Fruit fly (Drosophila melanogaster): ENCODE data around the gene CG7872.

Gene CG7872

DNA sequence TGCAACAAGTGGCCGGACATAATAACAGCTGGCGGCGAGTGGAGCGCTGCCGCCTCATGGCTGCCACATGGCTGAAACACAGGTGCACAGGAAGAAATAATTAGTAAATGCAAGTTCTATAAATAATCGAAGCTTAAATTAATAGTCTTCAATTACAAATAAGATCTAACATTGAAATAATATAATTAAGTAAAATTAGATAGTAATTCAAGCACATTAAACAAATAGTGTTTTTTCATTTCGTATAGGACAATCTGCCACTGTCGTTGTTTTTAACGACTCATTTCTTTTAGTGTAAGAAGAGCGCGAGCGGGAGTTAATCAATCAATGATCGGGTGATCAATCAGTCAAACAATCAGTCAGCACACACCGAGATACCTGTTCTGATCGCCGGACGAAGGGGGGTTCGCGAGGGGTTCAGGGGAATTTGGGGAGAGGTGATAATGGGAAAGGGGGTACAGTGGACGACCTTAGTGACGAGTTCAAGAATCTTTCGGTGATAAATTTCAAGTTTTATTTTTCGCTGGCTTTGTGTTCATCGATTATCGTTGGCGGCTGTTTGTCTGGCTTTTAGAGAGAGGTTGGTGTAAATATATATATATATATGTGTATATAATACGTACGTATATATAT is 38.0 kb upstream of the CG7872 start:
- peak; percentile 37; the same call in 1 of the 2 replicates for TF ChIP-seq CG31441 (GFP tag; IDR thresholded peaks at IDR 0.05)
- no peak for TF ChIP-seq gt (GFP tag; IDR thresholded peaks at IDR 0.05)
- TF ChIP-seq BtbVII (GFP tag; optimal IDR thresholded peaks at IDR 0.05) = no peak
- peak; percentile 24 for TF ChIP-seq nmo (GFP tag; optimal IDR thresholded peaks at IDR 0.05)
- peak; percentile 21 for TF ChIP-seq CG11504 (tag; optimal IDR thresholded peaks at IDR 0.05)
- peak; percentile 29 for TF ChIP-seq gem (tag; optimal IDR thresholded peaks at IDR 0.05)
- peak; percentile 21 for TF ChIP-seq grn (GFP tag; optimal IDR thresholded peaks at IDR 0.05)
- peak; percentile 11 for TF ChIP-seq phol (tag; optimal IDR thresholded peaks at IDR 0.05)
- peak; percentile 49 for TF ChIP-seq twi (tag; optimal IDR thresholded peaks at IDR 0.05)
- no peak for TF ChIP-seq insv (GFP tag; optimal IDR thresholded peaks at IDR 0.05)
- no peak for TF ChIP-seq CG11398 (GFP tag; optimal IDR thresholded peaks at IDR 0.05)
- peak in 1 of 3 experiments; percentile 7 for TF ChIP-seq lola (GFP tag; optimal IDR thresholded peaks at IDR 0.05)
- TF ChIP-seq crol (GFP tag; IDR thresholded peaks at IDR 0.05) = peak; percentile 76
- TF ChIP-seq CG2712 (tag; optimal IDR thresholded peaks at IDR 0.05) = peak; percentile 13
- TF ChIP-seq bsh (GFP tag; optimal IDR thresholded peaks at IDR 0.05) = peak in 1 of 2 experiments; percentile 33
- TF ChIP-seq CG8281 (tag; optimal IDR thresholded peaks at IDR 0.05) = peak; percentile 38
- peak; percentile 11 for TF ChIP-seq CG10979 (tag; optimal IDR thresholded peaks at IDR 0.05)
- peak; percentile 41 for TF ChIP-seq lab (GFP tag; optimal IDR thresholded peaks at IDR 0.05)
- TF ChIP-seq CG7839 (tag; optimal IDR thresholded peaks at IDR 0.05) = peak; percentile 40
- peak; percentile 25 for TF ChIP-seq Blimp-1 (GFP tag; optimal IDR thresholded peaks at IDR 0.05)
- TF ChIP-seq tup (GFP tag; optimal IDR thresholded peaks at IDR 0.05) = no peak
- no peak for TF ChIP-seq jigr1 (GFP tag; IDR thresholded peaks at IDR 0.05)
- TF ChIP-seq CG18262 (tag; optimal IDR thresholded peaks at IDR 0.05) = peak; percentile 7
- peak; percentile 9 for TF ChIP-seq CG2678 (tag; optimal IDR thresholded peaks at IDR 0.05)

DNA sequence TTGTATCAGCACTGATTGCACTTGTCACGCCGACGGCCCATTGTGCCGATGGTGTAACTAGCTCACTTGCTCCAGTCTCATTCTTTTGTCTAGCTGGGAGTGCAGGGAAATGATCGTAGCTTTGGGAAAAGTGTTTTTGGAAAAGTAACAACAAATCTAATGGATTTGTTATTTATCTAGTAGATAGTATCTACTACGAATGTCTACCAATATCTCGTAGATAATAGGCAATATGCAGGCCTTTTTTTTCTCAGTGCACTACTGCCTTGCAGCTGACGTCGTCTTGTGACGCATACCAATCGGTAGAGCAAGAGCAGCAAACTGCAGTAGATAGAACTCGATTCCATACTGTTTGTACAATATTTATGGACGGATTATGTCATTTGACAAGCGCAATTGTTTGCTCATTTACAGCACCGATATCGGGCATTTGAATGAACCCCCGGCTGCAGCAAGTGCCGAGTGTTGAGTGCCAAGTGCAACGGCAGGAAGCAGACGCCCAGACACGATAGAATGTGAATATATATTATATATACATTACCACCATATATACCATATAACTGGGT is 34.4 kb upstream of the CG7872 start:
- TF ChIP-seq CG17568 (GFP tag; optimal IDR thresholded peaks at IDR 0.05) (no peak), Drgx (GFP tag; IDR thresholded peaks at IDR 0.05) (peak; percentile 73), sens (GFP tag) (peak; percentile 19), CG14441 (GFP tag; IDR thresholded peaks at IDR 0.05) (no peak), Nf-YC (tag; optimal IDR thresholded peaks at IDR 0.05) (no peak)

DNA sequence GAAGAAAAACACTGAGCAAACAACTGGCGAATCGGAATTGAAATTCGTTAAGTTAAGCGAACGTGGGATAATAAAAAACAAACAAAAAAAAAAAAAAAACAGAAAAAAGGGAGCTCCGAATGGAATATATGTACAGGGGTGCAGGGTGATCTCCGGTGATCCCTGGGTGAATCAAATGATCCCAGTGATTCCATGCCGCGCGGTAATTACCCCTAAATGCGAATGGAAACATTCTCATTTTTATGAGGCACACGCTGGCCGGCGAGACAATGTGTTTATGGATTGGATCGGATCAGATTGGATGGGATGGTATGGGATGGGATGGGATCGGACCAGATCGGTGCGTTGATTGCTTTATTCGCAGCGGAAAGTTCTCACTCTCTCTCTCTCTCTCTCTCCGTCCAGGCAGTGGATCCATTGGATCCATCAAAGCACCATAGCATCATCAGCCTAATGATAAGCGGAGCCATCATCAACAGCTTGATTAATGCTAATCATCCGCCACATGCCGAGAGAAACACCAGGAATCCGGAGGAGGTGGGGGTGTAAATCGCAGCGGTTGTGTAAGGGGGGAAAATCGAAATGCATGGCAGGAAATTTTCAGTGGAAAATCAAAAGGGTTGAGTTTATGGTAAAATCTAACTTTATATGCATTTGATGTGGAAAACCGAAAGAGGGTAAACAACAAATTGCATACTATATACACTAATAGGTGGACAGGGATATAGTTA is 32.4 kb upstream of the CG7872 start:
- TF ChIP-seq Mad (GFP tag; optimal IDR thresholded peaks at IDR 0.05) = no peak
- TF ChIP-seq Fer2 (tag; optimal IDR thresholded peaks at IDR 0.05) = no peak
- TF ChIP-seq rib (GFP tag; IDR thresholded peaks at IDR 0.05) = no peak
- TF ChIP-seq BtbVII (GFP tag; optimal IDR thresholded peaks at IDR 0.05) = no peak
- TF ChIP-seq Dll (GFP tag; IDR thresholded peaks at IDR 0.05; ENCODE audit: partially characterized antibody) = no peak
- no peak for TF ChIP-seq Sry-β (GFP tag; optimal IDR thresholded peaks at IDR 0.05)
- TF ChIP-seq sens (GFP tag) = peak; percentile 67
- peak; percentile 15 for TF ChIP-seq sd (tag; optimal IDR thresholded peaks at IDR 0.05)
- TF ChIP-seq CG12769 (tag; optimal IDR thresholded peaks at IDR 0.05) = peak; percentile 37
- no peak for TF ChIP-seq CG4404 (GFP tag; IDR thresholded peaks at IDR 0.05)
- TF ChIP-seq run (tag; optimal IDR thresholded peaks at IDR 0.05) = no peak
- peak; percentile 2 for TF ChIP-seq Med (GFP tag)
- TF ChIP-seq CG32532 (GFP tag; IDR thresholded peaks at IDR 0.05) = no peak
- TF ChIP-seq Awh (GFP tag; IDR thresholded peaks at IDR 0.05) = peak; percentile 12; the same call in 1 of the 2 replicates
- no peak for TF ChIP-seq Scr (GFP tag; IDR thresholded peaks at IDR 0.05; ENCODE audit: partially characterized antibody)
- TF ChIP-seq CG6683 (GFP tag; optimal IDR thresholded peaks at IDR 0.05) = no peak
- no peak for TF ChIP-seq CG10565 (GFP tag; optimal IDR thresholded peaks at IDR 0.05)
- TF ChIP-seq H2.0 (GFP tag; IDR thresholded peaks at IDR 0.05) = no peak

Data from whole organism, embryonic.